Worm (Caenorhabditis elegans) whole organism, late embryonic: Measurements from ENCODE around the gene srp-7.

ENCODE experiments used
- F13H6.1 ChIP-seq: sonication (generic microtip); optimal IDR thresholded peaks from 2 replicates; lab custom pipeline; 2016; ENCODE audit warnings: missing genetic modification characterization, missing compliant biosample characterization
- Y22D7AL.16 ChIP-seq: sonication (generic microtip); optimal IDR thresholded peaks from 2 replicates; lab custom pipeline; 2016; ENCODE audit warnings: missing genetic modification characterization, missing compliant biosample characterization
- ahr-1 ChIP-seq: sonication (generic microtip); optimal IDR thresholded peaks from 2 replicates; lab custom pipeline; 2016; ENCODE audit warnings: missing genetic modification characterization, missing compliant biosample characterization
- ceh-22 ChIP-seq: sonication (generic microtip); optimal IDR thresholded peaks from 2 replicates; lab custom pipeline; 2017; ENCODE audit warnings: missing biosample characterization, missing genetic modification characterization
- fkh-10 ChIP-seq: fragments of 150-350 bp; optimal IDR thresholded peaks from 2 replicates; lab custom pipeline; 2014; ENCODE audit warnings: missing biosample characterization, missing genetic modification reagents, missing genetic modification characterization
- hlh-30 ChIP-seq: sonication (generic microtip); optimal IDR thresholded peaks from 2 replicates; lab custom pipeline; 2017; ENCODE audit warnings: antibody characterized with exemption, missing genetic modification characterization, missing compliant biosample characterization; ENCODE audit not compliant: insufficient read depth
- nfya-1 ChIP-seq: sonication (generic microtip); optimal IDR thresholded peaks from 2 replicates; lab custom pipeline; 2017; ENCODE audit warnings: missing genetic modification characterization, mild to moderate bottlenecking, missing compliant biosample characterization, antibody characterized with exemption, moderate library complexity
- sdc-2 ChIP-seq: sonication (generic microtip); optimal IDR thresholded peaks from 2 replicates; lab custom pipeline; 2016; ENCODE audit warnings: missing genotype, missing genetic modification characterization, missing compliant biosample characterization
- unc-3 ChIP-seq, 2 experiments: fragments of 200-800 bp in 1 of 2; sonication (Bioruptor generic) in 1 of 2; sonication (generic microtip) in 1 of 2; conservative IDR thresholded peaks in 1 of 2; optimal IDR thresholded peaks in 1 of 2; 2 replicates each; pipeline versions ENCODE4 v1.3.6 to Lab custom; 2016 to 2022; ENCODE audit warnings: missing compliant biosample characterization in 2 of 2, missing genetic modification characterization in 2 of 2, missing genetic modification reagents in 1 of 2

- TF ChIP-seq ahr-1 (tag; lab: Kevin White, UChicago) (no peak), hlh-30 (no peak), ceh-22 (tag; lab: Kevin White, UChicago) (no peak), nfya-1 (tag; lab: Kevin White, UChicago) (no peak), unc-3 (GFP tag; conservative IDR thresholded peaks at IDR 0.05; lab: Robert Waterston, UW) (no peak), unc-3 (tag; optimal IDR thresholded peaks at IDR 0.05; lab: Kevin White, UChicago) (no peak), sdc-2 (no peak), Y22D7AL.16 (no peak), fkh-10 (GFP tag; lab: Kevin White, UChicago) (no peak), F13H6.1 (tag; lab: Kevin White, UChicago) (no peak)
Observed at ce11 chrV:8213868-8214267, 34.9 kb downstream of the srp-7 start, which contains the start of gene K07C11.7.
